Fruit fly (Drosophila melanogaster) whole organism, embryonic: ENCODE data around the gene CG42263.
A peak's percentile ranks its signal among the peaks of the same experiment; 100 is the strongest.

Experiments used
- Abd-B ChIP-seq: fragments of 200-800 bp; sonication (Bioruptor generic); optimal IDR thresholded peaks from 2 replicates; lab custom pipeline; 2018; ENCODE audit warnings: missing biosample characterization, mild to moderate bottlenecking, missing genetic modification characterization, moderate library complexity
- BEAF-32 ChIP-seq: fragments of 200-800 bp; sonication (Bioruptor generic); optimal IDR thresholded peaks from 3 replicates; lab custom pipeline; 2017; ENCODE audit warnings: missing biosample characterization, missing genetic modification characterization, mild to moderate bottlenecking, moderate library complexity, missing genetic modification reagents
- C15 ChIP-seq: fragments of 200-800 bp; sonication (Bioruptor generic); IDR thresholded peaks from 3 replicates; pipeline ENCODE4 v1.3.6; 2022; ENCODE audit warnings: missing biosample characterization, missing genetic modification characterization
- CG10565 ChIP-seq: fragments of 200-800 bp; sonication (Bioruptor generic); optimal IDR thresholded peaks from 3 replicates; lab custom pipeline; 2016; ENCODE audit warnings: missing biosample characterization, mild to moderate bottlenecking, missing genetic modification characterization
- CG12236 ChIP-seq: fragments of 200-800 bp; sonication (Bioruptor generic); optimal IDR thresholded peaks from 2 replicates; lab custom pipeline; 2016; ENCODE audit warnings: missing biosample characterization, missing genetic modification characterization
- CG12744 ChIP-seq: fragments of 200-800 bp; sonication (Bioruptor generic); optimal IDR thresholded peaks from 2 replicates; lab custom pipeline; 2016; ENCODE audit warnings: missing biosample characterization, missing genetic modification characterization
- CG14710 ChIP-seq: fragments of 200-800 bp; sonication (Bioruptor generic); optimal IDR thresholded peaks from 3 replicates; lab custom pipeline; 2019; ENCODE audit warnings: missing biosample characterization, mild to moderate bottlenecking, missing genetic modification characterization, moderate library complexity
- CG16815 ChIP-seq: fragments of 200-800 bp; sonication (Bioruptor generic); optimal IDR thresholded peaks from 3 replicates; lab custom pipeline; 2017; ENCODE audit warnings: missing biosample characterization, mild to moderate bottlenecking, missing genetic modification characterization
- CG17359 ChIP-seq: fragments of 200-800 bp; sonication (Bioruptor generic); optimal IDR thresholded peaks from 3 replicates; lab custom pipeline; 2018; ENCODE audit warnings: missing biosample characterization, mild to moderate bottlenecking, missing genetic modification characterization, moderate library complexity
- CG17802 ChIP-seq: fragments of 200-800 bp; sonication (Bioruptor generic); optimal IDR thresholded peaks from 2 replicates; lab custom pipeline; 2018; ENCODE audit warnings: missing biosample characterization, mild to moderate bottlenecking, missing genetic modification characterization, moderate library complexity
- CG17912 ChIP-seq: fragments of 200-800 bp; sonication (Bioruptor generic); optimal IDR thresholded peaks from 2 replicates; lab custom pipeline; 2018; ENCODE audit warnings: missing biosample characterization, mild to moderate bottlenecking, missing genetic modification characterization
- CG2116 ChIP-seq: fragments of 200-800 bp; sonication (Bioruptor generic); optimal IDR thresholded peaks from 3 replicates; lab custom pipeline; 2018; ENCODE audit warnings: missing biosample characterization, mild to moderate bottlenecking, missing genetic modification characterization
- CG32772 ChIP-seq: fragments of 200-800 bp; sonication (Bioruptor generic); IDR thresholded peaks from 2 replicates; pipeline ENCODE4 v1.3.6; 2022; ENCODE audit warnings: missing biosample characterization, missing genetic modification characterization
- CG4282 ChIP-seq: fragments of 200-800 bp; sonication (Bioruptor generic); optimal IDR thresholded peaks from 2 replicates; lab custom pipeline; 2016; ENCODE audit warnings: missing biosample characterization, missing genetic modification characterization
- CG6175 ChIP-seq: fragments of 200-800 bp; sonication (Bioruptor generic); IDR thresholded peaks from 3 replicates; pipeline ENCODE4 v1.3.6; 2022; ENCODE audit warnings: missing biosample characterization, missing genetic modification characterization
- CG6765 ChIP-seq: fragments of 200-800 bp; sonication (Bioruptor generic); optimal IDR thresholded peaks from 3 replicates; lab custom pipeline; 2017; ENCODE audit warnings: missing biosample characterization, mild to moderate bottlenecking, missing genetic modification characterization
- CG9797 ChIP-seq: fragments of 200-800 bp; sonication (Bioruptor generic); optimal IDR thresholded peaks from 3 replicates; lab custom pipeline; 2018; ENCODE audit warnings: missing biosample characterization, mild to moderate bottlenecking, missing genetic modification characterization
- CHES-1-like ChIP-seq: fragments of 200-800 bp; sonication (Bioruptor generic); optimal IDR thresholded peaks from 2 replicates; lab custom pipeline; 2016; ENCODE audit warnings: missing biosample characterization, missing genetic modification characterization
- CrebB ChIP-seq: fragments of 200-800 bp; sonication (Bioruptor generic); optimal IDR thresholded peaks from 3 replicates; lab custom pipeline; 2018; ENCODE audit warnings: missing biosample characterization, mild to moderate bottlenecking, missing genetic modification characterization
- Doc3 ChIP-seq: fragments of 200-800 bp; sonication (Bioruptor generic); IDR thresholded peaks from 3 replicates; pipeline ENCODE4 v1.3.6; 2022; ENCODE audit warnings: missing biosample characterization, missing genetic modification characterization; ENCODE audit not compliant: partially characterized antibody
- Drgx ChIP-seq: fragments of 200-800 bp; sonication (Bioruptor generic); IDR thresholded peaks from 2 replicates; pipeline ENCODE4 v1.3.6; 2022; ENCODE audit warnings: missing biosample characterization, missing genetic modification characterization
- Gsc ChIP-seq: fragments of 200-800 bp; sonication (Bioruptor generic); IDR thresholded peaks from 2 replicates; pipeline ENCODE4 v1.3.6; 2022; ENCODE audit warnings: missing biosample characterization, missing genetic modification characterization
- HLHmδ ChIP-seq: fragments of 200-800 bp; sonication (Bioruptor generic); optimal IDR thresholded peaks from 2 replicates; lab custom pipeline; 2018; ENCODE audit warnings: missing biosample characterization, mild to moderate bottlenecking, missing genetic modification characterization, moderate library complexity
- Hr78 ChIP-seq, 2 experiments: fragments of 200-800 bp in 1 of 2; fragments of >200 bp in 1 of 2; sonication (Bioruptor generic) in 1 of 2; optimal IDR thresholded peaks; 2 replicates each; lab custom pipeline; 2017 to 2019; ENCODE audit warnings: missing biosample characterization in 2 of 2, missing genetic modification characterization in 2 of 2, mild to moderate bottlenecking in 1 of 2, moderate library complexity in 1 of 2
- Jarid2 ChIP-seq: fragments of 200-800 bp; sonication (Bioruptor generic); optimal IDR thresholded peaks from 3 replicates; lab custom pipeline; 2017; ENCODE audit warnings: mild to moderate bottlenecking, missing biosample characterization, missing genetic modification reagents, missing genetic modification characterization
- Lim3 ChIP-seq: fragments of 200-800 bp; sonication (Bioruptor generic); IDR thresholded peaks from 2 replicates; pipeline ENCODE4 v1.3.6; 2022; ENCODE audit warnings: missing biosample characterization, missing genetic modification characterization
- Lpt ChIP-seq: fragments of >200 bp; optimal IDR thresholded peaks from 2 replicates; lab custom pipeline; 2018; ENCODE audit warnings: missing biosample characterization, missing genetic modification characterization
- Mrtf ChIP-seq: fragments of 200-800 bp; sonication (Bioruptor generic); IDR thresholded peaks from 3 replicates; pipeline ENCODE4 v1.3.6; 2022; ENCODE audit warnings: missing biosample characterization, missing genetic modification characterization
- Nf-YA ChIP-seq: fragments of 200-800 bp; sonication (Bioruptor generic); IDR thresholded peaks from 2 replicates; pipeline ENCODE4 v1.3.6; 2022; ENCODE audit warnings: missing biosample characterization, missing genetic modification characterization
- Oli ChIP-seq: fragments of 200-800 bp; sonication (Bioruptor generic); optimal IDR thresholded peaks from 2 replicates; lab custom pipeline; 2018; ENCODE audit warnings: missing biosample characterization, mild to moderate bottlenecking, missing genetic modification characterization, moderate library complexity
- Ptx1 ChIP-seq: fragments of 200-800 bp; sonication (Bioruptor generic); IDR thresholded peaks from 2 replicates; pipeline ENCODE4 v1.3.6; 2022; ENCODE audit warnings: missing biosample characterization, missing genetic modification characterization
- Tbp ChIP-seq: fragments of >200 bp; optimal IDR thresholded peaks from 2 replicates; lab custom pipeline; 2018; ENCODE audit warnings: missing biosample characterization, missing genetic modification characterization
- ara ChIP-seq: fragments of 200-800 bp; sonication (Bioruptor generic); IDR thresholded peaks from 2 replicates; pipeline ENCODE4 v1.3.6; 2022; ENCODE audit warnings: missing biosample characterization, missing genetic modification characterization
- ash1 ChIP-seq: fragments of 200-800 bp; sonication (Bioruptor generic); optimal IDR thresholded peaks from 2 replicates; lab custom pipeline; 2018; ENCODE audit warnings: missing biosample characterization, mild to moderate bottlenecking, missing genetic modification characterization
- bcd ChIP-seq: fragments of 200-800 bp; sonication (Bioruptor generic); optimal IDR thresholded peaks from 2 replicates; lab custom pipeline; 2017; ENCODE audit warnings: missing biosample characterization, mild to moderate bottlenecking, missing genetic modification characterization
- btn ChIP-seq: fragments of 200-800 bp; sonication (Bioruptor generic); optimal IDR thresholded peaks from 2 replicates; lab custom pipeline; 2016; ENCODE audit warnings: missing biosample characterization, missing genetic modification characterization
- cad ChIP-seq: fragments of >200 bp; optimal IDR thresholded peaks from 2 replicates; lab custom pipeline; 2017; ENCODE audit warnings: missing biosample characterization, missing genetic modification characterization
- cas ChIP-seq: fragments of 200-800 bp; sonication (Bioruptor generic); IDR thresholded peaks from 2 replicates; pipeline ENCODE4 v1.3.6; 2022; ENCODE audit warnings: missing biosample characterization, missing genetic modification characterization
- gt ChIP-seq: fragments of 200-800 bp; sonication (Bioruptor generic); IDR thresholded peaks from 2 replicates; pipeline ENCODE4 v1.3.6; 2022; ENCODE audit warnings: missing biosample characterization, missing genetic modification characterization
- kay ChIP-seq: fragments of 200-800 bp; sonication (Bioruptor generic); optimal IDR thresholded peaks from 2 replicates; lab custom pipeline; 2016; ENCODE audit warnings: missing biosample characterization, missing genetic modification characterization
- pum ChIP-seq: fragments of 200-800 bp; sonication (Bioruptor generic); optimal IDR thresholded peaks from 2 replicates; lab custom pipeline; 2016; ENCODE audit warnings: missing biosample characterization, missing genetic modification characterization
- row ChIP-seq: fragments of 200-800 bp; sonication (Bioruptor generic); IDR thresholded peaks from 3 replicates; pipeline ENCODE4 v1.3.6; 2022; ENCODE audit warnings: missing biosample characterization, missing genetic modification characterization
- scrt ChIP-seq: fragments of 200-800 bp; sonication (Bioruptor generic); optimal IDR thresholded peaks from 2 replicates; lab custom pipeline; 2018; ENCODE audit warnings: missing biosample characterization, mild to moderate bottlenecking, missing genetic modification characterization, moderate library complexity
- sima ChIP-seq: fragments of 200-800 bp; sonication (Bioruptor generic); optimal IDR thresholded peaks from 2 replicates; lab custom pipeline; 2016; ENCODE audit warnings: missing biosample characterization, missing genetic modification characterization
- sisA ChIP-seq: fragments of 200-800 bp; sonication (Bioruptor generic); IDR thresholded peaks from 2 replicates; pipeline ENCODE4 v1.3.6; 2022; ENCODE audit warnings: missing biosample characterization, missing genetic modification characterization
- slp2 ChIP-seq: fragments of 200-800 bp; sonication (Bioruptor generic); optimal IDR thresholded peaks from 2 replicates; lab custom pipeline; 2016; ENCODE audit warnings: missing biosample characterization, missing genetic modification characterization
- tio ChIP-seq: fragments of 200-800 bp; sonication (Bioruptor generic); optimal IDR thresholded peaks from 2 replicates; lab custom pipeline; 2017; ENCODE audit warnings: missing biosample characterization, missing genetic modification characterization, inconsistent platforms
- vfl ChIP-seq: fragments of 200-800 bp; sonication (Bioruptor generic); optimal IDR thresholded peaks from 2 replicates; lab custom pipeline; 2016; ENCODE audit warnings: missing biosample characterization, missing genetic modification characterization
- vvl ChIP-seq: fragments of 200-800 bp; sonication (Bioruptor generic); IDR thresholded peaks from 2 replicates; pipeline ENCODE4 v1.3.6; 2022; ENCODE audit warnings: missing biosample characterization, missing genetic modification characterization

CG42263 gene

dm6 chr3L:19906780-19907705 lies 48.6 kb downstream of the CG42263 start (continued):
- peak; percentile 24 for TF ChIP-seq CG17802
- no peak for TF ChIP-seq row (GFP tag; lab: Robert Waterston, UW)
- peak in 1 of 2 experiments; percentile 65 for TF ChIP-seq Hr78 (GFP tag; optimal IDR thresholded peaks at IDR 0.05; lab: Kevin White, UChicago)
- peak; percentile 49; the same call in 1 of the 3 replicates for TF ChIP-seq Mrtf (GFP tag; lab: Robert Waterston, UW)
- TF ChIP-seq Jarid2 (GFP tag; lab: Kevin White, UChicago), result peak; percentile 59
- no peak for TF ChIP-seq Ptx1 (GFP tag; lab: Robert Waterston, UW)
- peak; percentile 57; the same call in 1 of the 2 replicates for TF ChIP-seq Nf-YA
- peak; percentile 34 for TF ChIP-seq CG17912 (GFP tag; lab: Kevin White, UChicago)
- no peak for TF ChIP-seq cas (GFP tag; lab: Robert Waterston, UW)
- no peak for TF ChIP-seq gt (GFP tag; lab: Robert Waterston, UW)
- peak; percentile 72 for TF ChIP-seq btn (GFP tag; lab: Kevin White, UChicago)
- TF ChIP-seq sima (GFP tag; lab: Kevin White, UChicago), result no peak
- TF ChIP-seq CG16815 (GFP tag; lab: Kevin White, UChicago), result no peak
- TF ChIP-seq C15 (GFP tag; lab: Robert Waterston, UW), result peak; percentile 12; the same call in 1 of the 3 replicates
- no peak for TF ChIP-seq Drgx (GFP tag; lab: Robert Waterston, UW)
- TF ChIP-seq CHES-1-like, result peak; percentile 78
- TF ChIP-seq CrebB (tag; lab: Kevin White, UChicago), result peak; percentile 84
- peak; percentile 27 for TF ChIP-seq CG12744
- peak; percentile 32 for TF ChIP-seq ash1 (GFP tag; lab: Kevin White, UChicago)
- TF ChIP-seq kay, result peak; percentile 70
- no peak for TF ChIP-seq CG10565 (GFP tag; lab: Kevin White, UChicago)
- peak; percentile 66 for TF ChIP-seq HLHmδ (GFP tag; lab: Kevin White, UChicago)
- TF ChIP-seq Abd-B, result no peak
- peak; percentile 58 for TF ChIP-seq CG14710
- peak; percentile 66 for TF ChIP-seq bcd (GFP tag; lab: Kevin White, UChicago)
- no peak for TF ChIP-seq sisA
- peak; percentile 30 for TF ChIP-seq CG6765
- TF ChIP-seq CG9797, result peak; percentile 34
- TF ChIP-seq cad (GFP tag; lab: Kevin White, UChicago), result no peak
- peak; percentile 74 for TF ChIP-seq CG12236
- peak; percentile 73 for TF ChIP-seq vvl (GFP tag; lab: Robert Waterston, UW)
- TF ChIP-seq Doc3 (GFP tag; lab: Robert Waterston, UW), result no peak
- TF ChIP-seq BEAF-32 (GFP tag; lab: Kevin White, UChicago), result no peak
- no peak for TF ChIP-seq tio (GFP tag; lab: Kevin White, UChicago)
- peak; percentile 18 for TF ChIP-seq Oli (tag; lab: Kevin White, UChicago)
- TF ChIP-seq Lim3 (GFP tag; lab: Robert Waterston, UW), result no peak
- no peak for TF ChIP-seq Gsc (GFP tag; lab: Robert Waterston, UW)
- TF ChIP-seq Lpt (GFP tag; lab: Kevin White, UChicago), result no peak
- peak; percentile 34 for TF ChIP-seq scrt
- TF ChIP-seq vfl (GFP tag; lab: Kevin White, UChicago), result no peak
- peak; percentile 48 for TF ChIP-seq ara (GFP tag; lab: Robert Waterston, UW)
- no peak for TF ChIP-seq slp2 (GFP tag; lab: Kevin White, UChicago)
- TF ChIP-seq Tbp (GFP tag; lab: Kevin White, UChicago), result no peak
- peak; percentile 8 for TF ChIP-seq CG2116 (GFP tag; lab: Kevin White, UChicago)
- no peak for TF ChIP-seq CG32772 (GFP tag; lab: Robert Waterston, UW)
- peak; percentile 63 for TF ChIP-seq CG17359 (tag; lab: Kevin White, UChicago)
- peak; percentile 7 for TF ChIP-seq CG4282 (GFP tag; lab: Kevin White, UChicago)
- TF ChIP-seq pum (GFP tag; lab: Kevin White, UChicago), result peak; percentile 53
- TF ChIP-seq CG6175 (GFP tag; lab: Robert Waterston, UW), result no peak
